Worm (Caenorhabditis elegans) whole organism, L4/young adult: ENCODE data around the gene aps-2.

Experiments
- W03F9.2 ChIP-seq: fragments of 150-350 bp; optimal IDR thresholded peaks from 2 replicates; lab custom pipeline; 2014; ENCODE audit warnings: missing biosample characterization, missing genetic modification characterization
- dao-5 ChIP-seq: sonication (generic microtip); optimal IDR thresholded peaks from 2 replicates; lab custom pipeline; 2016; ENCODE audit warnings: missing genotype, missing genetic modification characterization, moderate library complexity, missing compliant biosample characterization
- him-1 ChIP-seq: sonication (generic microtip); optimal IDR thresholded peaks from 2 replicates; lab custom pipeline; 2016; ENCODE audit warnings: missing genotype, missing genetic modification reagents, missing genetic modification characterization, missing compliant biosample characterization

aps-2 gene

ce11 chrX:4457853-4458322 is at the start of gene aps-2:
Gene aps-2 (plus strand): TSS chrX:4458272.
- no peak for TF ChIP-seq him-1 (tag; lab: Kevin White, UChicago)
- TF ChIP-seq W03F9.2 (tag; lab: Kevin White, UChicago), result no peak
- no peak for TF ChIP-seq dao-5 (tag; lab: Kevin White, UChicago)

ce11 chrX:4408466-4408865 is 49.6 kb upstream of the aps-2 start:
- TF ChIP-seq W03F9.2 (tag; lab: Kevin White, UChicago) (no peak), him-1 (tag; lab: Kevin White, UChicago) (no peak), dao-5 (tag; lab: Kevin White, UChicago) (no peak)

- TF ChIP-seq dao-5 (tag; lab: Kevin White, UChicago) (no peak), W03F9.2 (tag; lab: Kevin White, UChicago) (peak; percentile 5)
These were observed 48.3 kb upstream of the aps-2 start for ce11 chrX:4409591-4410279.

- no peak for TF ChIP-seq W03F9.2 (tag; lab: Kevin White, UChicago)
- TF ChIP-seq him-1 (tag; lab: Kevin White, UChicago), result no peak
- no peak for TF ChIP-seq dao-5 (tag; lab: Kevin White, UChicago)
These were observed 47.7 kb upstream of the aps-2 start for ce11 chrX:4410280-4410911.

ce11 chrX:4413206-4413605 is 44.9 kb upstream of the aps-2 start:
- TF ChIP-seq W03F9.2 (tag; lab: Kevin White, UChicago) (no peak), dao-5 (tag; lab: Kevin White, UChicago) (no peak), him-1 (tag; lab: Kevin White, UChicago) (no peak)

ce11 chrX:4415289-4415688 is 42.8 kb upstream of the aps-2 start:
- TF ChIP-seq W03F9.2 (tag; lab: Kevin White, UChicago) (no peak), dao-5 (tag; lab: Kevin White, UChicago) (no peak), him-1 (tag; lab: Kevin White, UChicago) (no peak)

- TF ChIP-seq him-1 (tag; lab: Kevin White, UChicago), result no peak
- no peak for TF ChIP-seq W03F9.2 (tag; lab: Kevin White, UChicago)
These were observed 39.3 kb upstream of the aps-2 start, which contains the start of gene dop-1 for ce11 chrX:4418751-4419150. Gene dop-1 (minus strand): TSS chrX:4418851.

- no peak for TF ChIP-seq him-1 (tag; lab: Kevin White, UChicago)
- no peak for TF ChIP-seq dao-5 (tag; lab: Kevin White, UChicago)
- no peak for TF ChIP-seq W03F9.2 (tag; lab: Kevin White, UChicago)
These were observed 33.8 kb upstream of the aps-2 start for ce11 chrX:4424254-4424653.

- TF ChIP-seq W03F9.2 (tag; lab: Kevin White, UChicago) (no peak), dao-5 (tag; lab: Kevin White, UChicago) (no peak), him-1 (tag; lab: Kevin White, UChicago) (no peak)
These were observed 31.6 kb upstream of the aps-2 start for ce11 chrX:4426496-4426895.

ce11 chrX:4427387-4427786 is 30.7 kb upstream of the aps-2 start:
- TF ChIP-seq dao-5 (tag; lab: Kevin White, UChicago) (no peak), W03F9.2 (tag; lab: Kevin White, UChicago) (no peak), him-1 (tag; lab: Kevin White, UChicago) (no peak)

ce11 chrX:4429364-4429763 is 28.7 kb upstream of the aps-2 start:
- TF ChIP-seq W03F9.2 (tag; lab: Kevin White, UChicago) (no peak), dao-5 (tag; lab: Kevin White, UChicago) (no peak), him-1 (tag; lab: Kevin White, UChicago) (no peak)

ce11 chrX:4434577-4434976 is 23.5 kb upstream of the aps-2 start:
- TF ChIP-seq W03F9.2 (tag; lab: Kevin White, UChicago) (no peak), dao-5 (tag; lab: Kevin White, UChicago) (no peak), him-1 (tag; lab: Kevin White, UChicago) (no peak)

- TF ChIP-seq him-1 (tag; lab: Kevin White, UChicago) (no peak), dao-5 (tag; lab: Kevin White, UChicago) (no peak), W03F9.2 (tag; lab: Kevin White, UChicago) (no peak)
These were observed 22.7 kb upstream of the aps-2 start for ce11 chrX:4435396-4435795.

- no peak for TF ChIP-seq W03F9.2 (tag; lab: Kevin White, UChicago)
- TF ChIP-seq him-1 (tag; lab: Kevin White, UChicago), result no peak
- TF ChIP-seq dao-5 (tag; lab: Kevin White, UChicago), result no peak
These were observed 20.5 kb upstream of the aps-2 start, which contains the start of gene cest-26 for ce11 chrX:4437555-4437954. Gene cest-26 (minus strand): TSS chrX:4437655.
